Worm (Caenorhabditis elegans) whole organism, midembryonic: ENCODE results near the gene ugt-35.

Experiments used
- T22C8.4 ChIP-seq: fragments of 200-800 bp; sonication (Bioruptor generic); IDR thresholded peaks from 2 replicates; pipeline ENCODE4 v1.3.6; 2022; ENCODE audit warnings: missing genetic modification characterization, missing compliant biosample characterization
- cog-1 ChIP-seq: sonication (generic microtip); optimal IDR thresholded peaks from 2 replicates; lab custom pipeline; 2016; ENCODE audit warnings: missing genetic modification characterization, missing compliant biosample characterization
- flt-1 ChIP-seq: fragments of 200-800 bp; sonication (Bioruptor generic); IDR thresholded peaks from 2 replicates; pipeline ENCODE4 v1.3.6; 2022; ENCODE audit warnings: missing genetic modification characterization, missing compliant biosample characterization
- klf-2 ChIP-seq: fragments of 200-800 bp; sonication (Bioruptor generic); conservative IDR thresholded peaks from 2 replicates; pipeline ENCODE4 v1.3.6; 2022; ENCODE audit warnings: missing genetic modification reagents, missing genetic modification characterization, missing compliant biosample characterization
- med-1 ChIP-seq: sonication (generic microtip); optimal IDR thresholded peaks from 2 replicates; lab custom pipeline; 2017; ENCODE audit warnings: missing genetic modification characterization, mild to moderate bottlenecking, missing compliant biosample characterization, antibody characterized with exemption, missing genetic modification reagents; ENCODE audit not compliant: insufficient read depth
- ref-1 ChIP-seq: fragments of 200-800 bp; sonication (Bioruptor generic); conservative IDR thresholded peaks from 2 replicates; pipeline ENCODE4 v1.3.6; 2022; ENCODE audit warnings: missing genetic modification reagents, missing genetic modification characterization, missing compliant biosample characterization
- tab-1 ChIP-seq: fragments of 200-800 bp; sonication (Bioruptor generic); IDR thresholded peaks from 2 replicates; pipeline ENCODE4 v1.3.6; 2022; ENCODE audit warnings: missing genetic modification characterization, missing compliant biosample characterization
- ztf-23 ChIP-seq: fragments of 200-800 bp; sonication (Bioruptor generic); IDR thresholded peaks from 2 replicates; pipeline ENCODE4 v1.3.6; 2022; ENCODE audit warnings: missing genetic modification reagents, missing genetic modification characterization, missing compliant biosample characterization
- ztf-29 ChIP-seq: fragments of 200-800 bp; sonication (Bioruptor generic); IDR thresholded peaks from 2 replicates; pipeline ENCODE4 v1.3.6; 2022; ENCODE audit warnings: missing genetic modification reagents, missing genetic modification characterization, missing compliant biosample characterization

Gene ugt-35

DNA sequence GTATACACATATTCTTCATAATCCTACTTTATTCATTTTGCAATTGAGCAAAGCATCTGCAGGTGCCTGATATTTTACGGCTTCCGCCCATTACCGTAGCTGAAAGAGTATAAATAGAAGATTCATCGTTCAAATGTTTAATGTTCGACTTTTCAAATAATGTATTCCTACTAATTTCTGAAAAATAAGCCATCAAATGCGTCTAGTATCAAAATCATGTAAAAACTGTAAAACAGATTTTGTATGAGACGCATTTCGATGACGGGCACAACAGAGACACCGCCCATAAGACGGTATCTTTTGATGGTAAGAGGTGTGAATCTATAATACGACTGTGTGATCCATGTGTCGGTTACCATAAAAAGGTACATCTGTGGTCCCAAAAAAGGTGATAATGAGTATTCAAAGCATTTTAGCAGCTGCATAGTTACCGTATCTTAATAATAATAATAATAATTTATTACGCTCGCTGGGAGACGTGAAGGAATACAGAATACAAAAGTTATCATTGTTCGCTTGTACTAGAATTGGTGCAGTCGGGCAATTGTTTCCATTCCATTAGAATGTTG is 6.9 kb downstream of the ugt-35 start, which contains the start of the genes C32C4.3 and C32C4.16:
C32C4.3 (minus strand) TSS at position 101 of the 569 bp plus-strand sequence.
C32C4.16 (plus strand) TSS at position 519 of the 569 bp plus-strand sequence.
- no peak for TF ChIP-seq flt-1 (GFP tag; lab: Robert Waterston, UW)
- TF ChIP-seq ztf-23 (GFP tag; lab: Robert Waterston, UW), result no peak
- no peak for TF ChIP-seq ztf-29 (GFP tag; lab: Robert Waterston, UW)
- no peak for TF ChIP-seq cog-1 (tag; lab: Kevin White, UChicago)
- no peak for TF ChIP-seq med-1 (GFP tag; lab: Kevin White, UChicago)
- no peak for TF ChIP-seq ref-1
- TF ChIP-seq tab-1, result no peak
- no peak for TF ChIP-seq T22C8.4 (GFP tag; lab: Robert Waterston, UW)
- no peak for TF ChIP-seq klf-2 (GFP tag; lab: Robert Waterston, UW)

- no peak for TF ChIP-seq T22C8.4 (GFP tag; lab: Robert Waterston, UW)
Measured at ce11 chrV:10640977-10641376, 13.1 kb downstream of the ugt-35 start.

DNA sequence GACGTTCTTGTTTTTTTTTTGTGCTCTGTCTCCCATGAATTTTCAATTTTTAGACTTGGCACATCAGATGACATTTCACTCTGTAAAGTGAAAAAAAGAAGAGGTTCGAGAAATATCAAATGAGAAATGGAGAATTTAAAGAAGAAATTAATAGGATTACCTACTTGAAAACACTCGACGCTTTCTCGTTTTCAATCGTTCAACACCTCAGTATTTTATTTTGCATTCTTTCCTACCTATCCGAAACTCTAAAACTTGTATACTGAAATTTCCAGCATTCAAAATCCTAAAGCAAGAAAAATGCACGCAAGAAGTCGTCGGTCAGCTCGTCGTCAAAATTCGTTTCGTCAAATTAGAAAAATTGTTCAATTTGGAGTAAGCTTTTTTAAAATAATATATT is 18.3 kb downstream of the ugt-35 start, which contains the start of gene kvs-2:
kvs-2 (plus strand) TSS at position 301 of the 400 bp plus-strand sequence.
- no peak for TF ChIP-seq ref-1
- TF ChIP-seq med-1 (GFP tag; lab: Kevin White, UChicago), result no peak
- TF ChIP-seq ztf-29 (GFP tag; lab: Robert Waterston, UW), result no peak
- no peak for TF ChIP-seq cog-1 (tag; lab: Kevin White, UChicago)
- no peak for TF ChIP-seq ztf-23 (GFP tag; lab: Robert Waterston, UW)
- no peak for TF ChIP-seq tab-1
- TF ChIP-seq klf-2 (GFP tag; lab: Robert Waterston, UW), result no peak
- TF ChIP-seq flt-1 (GFP tag; lab: Robert Waterston, UW), result no peak
- no peak for TF ChIP-seq T22C8.4 (GFP tag; lab: Robert Waterston, UW)

DNA sequence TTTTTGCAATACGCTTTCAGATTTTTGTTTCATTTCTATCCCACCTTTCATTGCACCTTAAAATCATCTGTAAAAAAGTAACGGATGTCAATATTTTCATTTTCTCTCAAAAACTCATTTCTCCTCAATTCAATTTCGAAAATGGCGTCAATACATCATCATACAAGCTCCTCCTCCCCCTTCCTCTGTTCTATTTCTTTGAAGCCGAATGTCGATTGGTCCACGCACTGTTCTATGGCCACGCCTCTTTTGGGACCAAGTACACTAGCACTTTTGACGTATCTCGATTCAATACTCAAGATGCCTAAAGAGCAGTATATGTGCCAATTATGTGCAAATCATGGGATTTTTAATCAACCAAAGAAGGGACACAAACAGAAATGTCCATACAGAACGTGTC is 21.3 kb downstream of the ugt-35 start, which contains the start of gene mab-23:
mab-23 (plus strand) TSS at position 301 of the 400 bp plus-strand sequence.
- TF ChIP-seq T22C8.4 (GFP tag; lab: Robert Waterston, UW) (no peak), klf-2 (GFP tag; lab: Robert Waterston, UW) (no peak), ztf-23 (GFP tag; lab: Robert Waterston, UW) (no peak), med-1 (GFP tag; lab: Kevin White, UChicago) (no peak)

DNA sequence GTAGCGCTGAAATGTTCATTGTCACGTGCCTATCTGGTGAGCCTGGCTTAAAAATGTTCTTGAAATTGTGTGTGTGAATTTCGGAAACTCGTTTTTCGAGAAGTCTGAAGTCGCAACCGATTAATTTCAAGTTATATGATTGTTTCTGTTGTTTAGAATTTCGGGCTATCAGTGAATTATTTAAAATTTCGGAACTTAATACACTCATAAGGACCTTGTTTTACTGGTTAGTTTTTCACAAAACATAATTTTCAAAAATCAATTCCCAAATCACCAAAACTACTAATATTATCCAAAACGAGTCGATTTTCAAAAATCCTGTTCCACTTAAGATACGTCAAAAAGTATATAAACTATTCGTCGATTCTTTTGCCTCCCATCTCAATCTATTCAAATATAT is 23.6 kb downstream of the ugt-35 start:
- TF ChIP-seq T22C8.4 (GFP tag; lab: Robert Waterston, UW), result no peak
- TF ChIP-seq ref-1, result no peak
- TF ChIP-seq flt-1 (GFP tag; lab: Robert Waterston, UW), result no peak
- no peak for TF ChIP-seq klf-2 (GFP tag; lab: Robert Waterston, UW)
- no peak for TF ChIP-seq ztf-29 (GFP tag; lab: Robert Waterston, UW)
- no peak for TF ChIP-seq med-1 (GFP tag; lab: Kevin White, UChicago)
- TF ChIP-seq cog-1 (tag; lab: Kevin White, UChicago), result no peak
- TF ChIP-seq ztf-23 (GFP tag; lab: Robert Waterston, UW), result no peak
- no peak for TF ChIP-seq tab-1

ce11 chrV:10615496-10615895 is 38.6 kb downstream of the ugt-35 start, which contains the start of gene H09F14.1:
Gene H09F14.1, minus strand, starts transcription at chrV:10615596.
- no peak for TF ChIP-seq flt-1 (GFP tag; lab: Robert Waterston, UW)
- TF ChIP-seq med-1 (GFP tag; lab: Kevin White, UChicago), result no peak
- no peak for TF ChIP-seq klf-2 (GFP tag; lab: Robert Waterston, UW)
- TF ChIP-seq ztf-29 (GFP tag; lab: Robert Waterston, UW), result no peak
- no peak for TF ChIP-seq T22C8.4 (GFP tag; lab: Robert Waterston, UW)
- no peak for TF ChIP-seq cog-1 (tag; lab: Kevin White, UChicago)
- TF ChIP-seq tab-1, result no peak
- TF ChIP-seq ztf-23 (GFP tag; lab: Robert Waterston, UW), result no peak
- TF ChIP-seq ref-1, result no peak

- TF ChIP-seq med-1 (GFP tag; lab: Kevin White, UChicago), result no peak
- no peak for TF ChIP-seq T22C8.4 (GFP tag; lab: Robert Waterston, UW)
- no peak for TF ChIP-seq ztf-23 (GFP tag; lab: Robert Waterston, UW)
Measured at ce11 chrV:10602051-10602937, 51.8 kb downstream of the ugt-35 start, which contains the start of gene H27A22.1. Gene H27A22.1, plus strand, starts transcription at chrV:10602555.
